Fruit fly (Drosophila melanogaster) whole organism, embryonic: ENCODE data around the gene Nazo.
A peak's percentile ranks its signal among the peaks of the same experiment; 100 is the strongest.

Source experiments
- Atf3 ChIP-seq: fragments of 200-800 bp; sonication (Bioruptor generic); optimal IDR thresholded peaks from 3 replicates; lab custom pipeline; 2016; ENCODE audit warnings: missing biosample characterization, missing genetic modification characterization
- Bgb ChIP-seq: fragments of 200-800 bp; sonication (Bioruptor generic); IDR thresholded peaks from 2 replicates; pipeline ENCODE4 v1.3.6; 2022; ENCODE audit warnings: missing biosample characterization, missing genetic modification characterization; ENCODE audit not compliant: partially characterized antibody
- CG10959 ChIP-seq: fragments of 200-800 bp; sonication (Bioruptor generic); IDR thresholded peaks from 2 replicates; pipeline ENCODE4 v1.3.6; 2022; ENCODE audit warnings: missing biosample characterization, missing genetic modification characterization
- CG11560 ChIP-seq: fragments of 200-800 bp; sonication (Bioruptor generic); IDR thresholded peaks from 3 replicates; pipeline ENCODE4 v1.3.6; 2022; ENCODE audit warnings: missing biosample characterization, missing genetic modification characterization
- CG12744 ChIP-seq: fragments of 200-800 bp; sonication (Bioruptor generic); optimal IDR thresholded peaks from 2 replicates; lab custom pipeline; 2016; ENCODE audit warnings: missing biosample characterization, missing genetic modification characterization
- CG14667 ChIP-seq: fragments of 200-800 bp; sonication (Bioruptor generic); IDR thresholded peaks from 2 replicates; pipeline ENCODE4 v1.3.6; 2022; ENCODE audit warnings: missing biosample characterization, missing genetic modification characterization
- CG1529 ChIP-seq: fragments of 200-800 bp; sonication (Bioruptor generic); optimal IDR thresholded peaks from 3 replicates; lab custom pipeline; 2018; ENCODE audit warnings: missing biosample characterization, missing genetic modification characterization
- CG15514 ChIP-seq: fragments of 200-800 bp; sonication (Bioruptor generic); optimal IDR thresholded peaks from 3 replicates; lab custom pipeline; 2017; ENCODE audit warnings: missing biosample characterization, missing genetic modification characterization, mild to moderate bottlenecking, moderate library complexity, missing genetic modification reagents
- CG17359 ChIP-seq: fragments of 200-800 bp; sonication (Bioruptor generic); optimal IDR thresholded peaks from 3 replicates; lab custom pipeline; 2018; ENCODE audit warnings: missing biosample characterization, mild to moderate bottlenecking, missing genetic modification characterization, moderate library complexity
- CG2129 ChIP-seq: fragments of 200-800 bp; sonication (Bioruptor generic); IDR thresholded peaks from 2 replicates; pipeline ENCODE4 v1.3.6; 2022; ENCODE audit warnings: missing biosample characterization, missing genetic modification characterization; ENCODE audit not compliant: partially characterized antibody
- CG2199 ChIP-seq: fragments of 200-800 bp; sonication (Bioruptor generic); IDR thresholded peaks from 3 replicates; pipeline ENCODE4 v1.3.6; 2022; ENCODE audit warnings: missing biosample characterization, missing genetic modification characterization
- CG30403 ChIP-seq: fragments of 200-800 bp; sonication (Bioruptor generic); optimal IDR thresholded peaks from 3 replicates; lab custom pipeline; 2016; ENCODE audit warnings: missing biosample characterization, missing genetic modification characterization
- CG30431 ChIP-seq: fragments of 200-800 bp; sonication (Bioruptor generic); optimal IDR thresholded peaks from 2 replicates; lab custom pipeline; 2017; ENCODE audit warnings: missing biosample characterization, missing genetic modification characterization
- CG31388 ChIP-seq: fragments of 200-800 bp; sonication (Bioruptor generic); optimal IDR thresholded peaks from 2 replicates; lab custom pipeline; 2016; ENCODE audit warnings: missing biosample characterization, missing genetic modification characterization
- CG3726 ChIP-seq: fragments of 200-800 bp; sonication (Bioruptor generic); IDR thresholded peaks from 3 replicates; pipeline ENCODE4, ENCODE4 v1.3.6; 2022; ENCODE audit warnings: missing biosample characterization, missing genetic modification characterization
- CG3995 ChIP-seq: fragments of 200-800 bp; sonication (Bioruptor generic); optimal IDR thresholded peaks from 3 replicates; lab custom pipeline; 2016; ENCODE audit warnings: missing biosample characterization, missing genetic modification characterization
- CG6175 ChIP-seq: fragments of 200-800 bp; sonication (Bioruptor generic); IDR thresholded peaks from 3 replicates; pipeline ENCODE4 v1.3.6; 2022; ENCODE audit warnings: missing biosample characterization, missing genetic modification characterization
- CG6654 ChIP-seq: fragments of 200-800 bp; sonication (Bioruptor generic); optimal IDR thresholded peaks from 2 replicates; lab custom pipeline; 2017; ENCODE audit warnings: missing biosample characterization, mild to moderate bottlenecking, missing genetic modification characterization
- CG6683 ChIP-seq: fragments of 200-800 bp; sonication (Bioruptor generic); optimal IDR thresholded peaks from 2 replicates; lab custom pipeline; 2017; ENCODE audit warnings: missing biosample characterization, mild to moderate bottlenecking, missing genetic modification characterization, missing genetic modification reagents
- CG6854 ChIP-seq: fragments of 200-800 bp; sonication (Bioruptor generic); optimal IDR thresholded peaks from 3 replicates; lab custom pipeline; 2017; ENCODE audit warnings: missing biosample characterization, mild to moderate bottlenecking, missing genetic modification characterization
- CG7839 ChIP-seq: fragments of 200-800 bp; sonication (Bioruptor generic); optimal IDR thresholded peaks from 3 replicates; lab custom pipeline; 2018; ENCODE audit warnings: missing biosample characterization, mild to moderate bottlenecking, missing genetic modification characterization, moderate library complexity
- CG8089 ChIP-seq: fragments of 200-800 bp; sonication (Bioruptor generic); optimal IDR thresholded peaks from 3 replicates; lab custom pipeline; 2016; ENCODE audit warnings: missing biosample characterization, missing genetic modification characterization
- CG8924 ChIP-seq: fragments of 200-800 bp; optimal IDR thresholded peaks from 3 replicates; lab custom pipeline; 2019; ENCODE audit warnings: missing biosample characterization, mild to moderate bottlenecking, missing genetic modification characterization, moderate library complexity
- CG8944 ChIP-seq: fragments of 200-800 bp; sonication (Bioruptor generic); optimal IDR thresholded peaks from 3 replicates; lab custom pipeline; 2016; ENCODE audit warnings: missing biosample characterization, missing genetic modification characterization
- CG9817 ChIP-seq: fragments of 200-800 bp; sonication (Bioruptor generic); optimal IDR thresholded peaks from 2 replicates; lab custom pipeline; 2018; ENCODE audit warnings: missing biosample characterization, mild to moderate bottlenecking, missing genetic modification characterization, moderate library complexity
- Chrac-16 ChIP-seq: fragments of 200-800 bp; sonication (Bioruptor generic); optimal IDR thresholded peaks from 3 replicates; lab custom pipeline; 2016; ENCODE audit warnings: missing biosample characterization, missing genetic modification characterization
- D19B ChIP-seq: fragments of 200-800 bp; sonication (Bioruptor generic); optimal IDR thresholded peaks from 2 replicates; lab custom pipeline; 2017; ENCODE audit warnings: missing biosample characterization, mild to moderate bottlenecking, missing genetic modification characterization
- Dad ChIP-seq: fragments of 200-800 bp; sonication (Bioruptor generic); optimal IDR thresholded peaks from 3 replicates; lab custom pipeline; 2016; ENCODE audit warnings: missing biosample characterization, missing genetic modification characterization
- Dip2 ChIP-seq: fragments of 200-800 bp; sonication (Bioruptor generic); IDR thresholded peaks from 2 replicates; pipeline ENCODE4 v1.3.6; 2022; ENCODE audit warnings: missing biosample characterization, missing genetic modification characterization
- Fer3 ChIP-seq: fragments of 200-800 bp; sonication (Bioruptor generic); optimal IDR thresholded peaks from 2 replicates; lab custom pipeline; 2018; ENCODE audit warnings: missing biosample characterization, mild to moderate bottlenecking, missing genetic modification characterization, moderate library complexity
- Hand ChIP-seq: fragments of 200-800 bp; sonication (Bioruptor generic); optimal IDR thresholded peaks from 2 replicates; lab custom pipeline; 2017; ENCODE audit warnings: mild to moderate bottlenecking, missing biosample characterization, missing genetic modification reagents, missing genetic modification characterization
- Hmx ChIP-seq: fragments of 200-800 bp; sonication (Bioruptor generic); optimal IDR thresholded peaks from 2 replicates; lab custom pipeline; 2016; ENCODE audit warnings: missing biosample characterization, missing genetic modification characterization
- Lpt ChIP-seq: fragments of >200 bp; optimal IDR thresholded peaks from 2 replicates; lab custom pipeline; 2018; ENCODE audit warnings: missing biosample characterization, missing genetic modification characterization
- Scr ChIP-seq: fragments of 200-800 bp; sonication (Bioruptor generic); IDR thresholded peaks from 2 replicates; pipeline ENCODE4 v1.3.6; 2022; ENCODE audit warnings: missing biosample characterization, missing genetic modification characterization; ENCODE audit not compliant: partially characterized antibody
- ase ChIP-seq: fragments of 200-800 bp; sonication (Bioruptor generic); IDR thresholded peaks from 3 replicates; pipeline ENCODE4 v1.3.6; 2022; ENCODE audit warnings: missing biosample characterization, missing genetic modification characterization
- ato ChIP-seq: fragments of 200-800 bp; sonication (Bioruptor generic); IDR thresholded peaks from 2 replicates; pipeline ENCODE4 v1.3.6; 2022; ENCODE audit warnings: missing biosample characterization, missing genetic modification characterization; ENCODE audit not compliant: partially characterized antibody
- dati ChIP-seq: fragments of 200-800 bp; sonication (Bioruptor generic); IDR thresholded peaks from 2 replicates; pipeline ENCODE4 v1.3.6; 2022; ENCODE audit warnings: missing biosample characterization, missing genetic modification characterization
- fd3F ChIP-seq: fragments of 200-800 bp; sonication (Bioruptor generic); optimal IDR thresholded peaks from 2 replicates; lab custom pipeline; 2018; ENCODE audit warnings: missing biosample characterization, mild to moderate bottlenecking, missing genetic modification characterization, moderate library complexity
- fd96Cb ChIP-seq: fragments of 200-800 bp; sonication (Bioruptor generic); optimal IDR thresholded peaks from 2 replicates; lab custom pipeline; 2018; ENCODE audit warnings: missing biosample characterization, mild to moderate bottlenecking, missing genetic modification characterization, moderate library complexity
- ftz-f1 ChIP-seq: fragments of 200-800 bp; sonication (Bioruptor generic); optimal IDR thresholded peaks from 2 replicates; lab custom pipeline; 2016; ENCODE audit warnings: missing biosample characterization, missing genetic modification characterization
- h ChIP-seq: fragments of >200 bp; optimal IDR thresholded peaks from 2 replicates; lab custom pipeline; 2017
- oc ChIP-seq: fragments of 200-800 bp; sonication (Bioruptor generic); optimal IDR thresholded peaks from 2 replicates; lab custom pipeline; 2018; ENCODE audit warnings: missing biosample characterization, mild to moderate bottlenecking, missing genetic modification characterization, moderate library complexity
- pan ChIP-seq, 4 experiments: fragments of >200 bp in 3 of 4; fragments of 200-800 bp in 1 of 4; sonication (Bioruptor generic) in 1 of 4; optimal IDR thresholded peaks in 3 of 4; IDR thresholded peaks in 1 of 4; 2 replicates each; pipeline versions ENCODE4 v1.3.6 to Lab custom; 2017 to 2022; ENCODE audit warnings: missing biosample characterization in 2 of 4, missing genetic modification characterization in 2 of 4, mixed read lengths in 1 of 4
- pho ChIP-seq: fragments of 200-800 bp; sonication (Bioruptor generic); optimal IDR thresholded peaks from 2 replicates; lab custom pipeline; 2016; ENCODE audit warnings: missing biosample characterization, missing genetic modification characterization
- pnt ChIP-seq: fragments of 200-800 bp; sonication (Bioruptor generic); optimal IDR thresholded peaks from 3 replicates; lab custom pipeline; 2016; ENCODE audit warnings: missing biosample characterization, missing genetic modification characterization
- pum ChIP-seq: fragments of 200-800 bp; sonication (Bioruptor generic); optimal IDR thresholded peaks from 2 replicates; lab custom pipeline; 2016; ENCODE audit warnings: missing biosample characterization, missing genetic modification characterization
- rib ChIP-seq: fragments of 200-800 bp; sonication (Bioruptor generic); IDR thresholded peaks from 2 replicates; pipeline ENCODE4 v1.3.6; 2022; ENCODE audit warnings: missing biosample characterization, missing genetic modification characterization
- sob ChIP-seq: fragments of 200-800 bp; sonication (Bioruptor generic); IDR thresholded peaks from 2 replicates; pipeline ENCODE4 v1.3.6; 2022; ENCODE audit warnings: missing biosample characterization, missing genetic modification characterization
- sr ChIP-seq: fragments of 200-800 bp; sonication (Bioruptor generic); IDR thresholded peaks from 3 replicates; pipeline ENCODE4 v1.3.6; 2022; ENCODE audit warnings: missing biosample characterization, missing genetic modification characterization
- sug ChIP-seq: fragments of 200-800 bp; optimal IDR thresholded peaks from 2 replicates; lab custom pipeline; 2019; ENCODE audit warnings: missing biosample characterization, mild to moderate bottlenecking, missing genetic modification characterization, moderate library complexity
- tin ChIP-seq: fragments of 200-800 bp; sonication (Bioruptor generic); optimal IDR thresholded peaks from 3 replicates; lab custom pipeline; 2016; ENCODE audit warnings: missing biosample characterization, missing genetic modification characterization
- zen2 ChIP-seq: fragments of 200-800 bp; sonication (Bioruptor generic); IDR thresholded peaks from 3 replicates; pipeline ENCODE4 v1.3.6; 2022; ENCODE audit warnings: missing biosample characterization, missing genetic modification characterization; ENCODE audit not compliant: partially characterized antibody

Gene Nazo

DNA sequence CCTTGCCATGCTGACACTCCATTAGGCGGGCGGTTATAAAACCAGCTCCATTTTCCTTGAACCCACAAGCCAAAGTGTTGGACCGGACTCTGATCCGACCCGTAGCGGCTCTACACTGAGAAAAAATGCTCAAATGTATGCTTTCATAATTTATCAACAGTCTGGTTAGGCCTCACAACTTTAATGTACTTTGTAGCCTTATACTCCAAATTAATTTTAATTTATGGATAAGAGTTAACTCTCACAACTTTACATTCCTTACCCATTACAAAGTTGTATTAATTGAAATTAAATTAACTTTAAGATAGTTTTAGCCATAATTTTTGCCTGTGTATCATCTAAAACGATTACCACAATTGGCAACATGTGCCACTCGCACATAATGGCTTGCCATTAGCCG is 31.6 kb upstream of the Nazo start (continued):
- TF ChIP-seq CG6683 (GFP tag; lab: Kevin White, UChicago), result no peak
- 0 out of 3 replicates have a peak, but pooled peaks have one; percentile 32 for TF ChIP-seq CG11560 (tag; lab: Robert Waterston, UW)
- no peak for TF ChIP-seq rib
- peak; percentile 4 for TF ChIP-seq CG6854
- no peak for TF ChIP-seq fd3F (GFP tag; lab: Kevin White, UChicago)
- TF ChIP-seq CG3995, result no peak
- TF ChIP-seq Hmx (GFP tag; lab: Kevin White, UChicago), result no peak
- peak; percentile 27 for TF ChIP-seq fd96Cb
- TF ChIP-seq Atf3 (GFP tag; lab: Kevin White, UChicago), result no peak
- no peak for TF ChIP-seq CG31388 (GFP tag; lab: Kevin White, UChicago)
- TF ChIP-seq dati (GFP tag; lab: Robert Waterston, UW), result no peak
- peak; percentile 33 for TF ChIP-seq Fer3 (tag; lab: Kevin White, UChicago)
- no peak for TF ChIP-seq pnt (GFP tag; lab: Kevin White, UChicago)
- no peak for TF ChIP-seq sug (tag; lab: Kevin White, UChicago)
- no peak for TF ChIP-seq D19B (GFP tag; lab: Kevin White, UChicago)
- TF ChIP-seq CG8089 (GFP tag; lab: Kevin White, UChicago), result no peak
- TF ChIP-seq sob (GFP tag; lab: Robert Waterston, UW), result no peak
- TF ChIP-seq CG8924 (tag; lab: Kevin White, UChicago), result peak; percentile 24
- no peak for TF ChIP-seq CG6175 (GFP tag; lab: Robert Waterston, UW)
- no peak for TF ChIP-seq Hand (GFP tag; lab: Kevin White, UChicago)
- TF ChIP-seq CG14667, result no peak
- no peak for TF ChIP-seq Bgb
- TF ChIP-seq Chrac-16 (GFP tag; lab: Kevin White, UChicago), result no peak
- TF ChIP-seq ato (GFP tag; lab: Robert Waterston, UW), result no peak
- peak; percentile 1 for TF ChIP-seq tin (GFP tag; lab: Kevin White, UChicago)
- TF ChIP-seq pum (GFP tag; lab: Kevin White, UChicago), result no peak
- peak; percentile 44 for TF ChIP-seq CG30403 (GFP tag; lab: Kevin White, UChicago)
- no peak for TF ChIP-seq h (lab: Kevin White, UChicago)
- TF ChIP-seq CG2199, result no peak
- TF ChIP-seq CG30431 (GFP tag; lab: Kevin White, UChicago), result no peak
- no peak for TF ChIP-seq CG6654 (GFP tag; lab: Kevin White, UChicago)
- peak; percentile 19 for TF ChIP-seq CG17359 (tag; lab: Kevin White, UChicago)
- no peak for TF ChIP-seq CG1529 (GFP tag; lab: Kevin White, UChicago)
- no peak for TF ChIP-seq CG8944 (GFP tag; lab: Kevin White, UChicago)
- no peak for TF ChIP-seq Dad (GFP tag; lab: Kevin White, UChicago)
- TF ChIP-seq CG2129 (GFP tag; lab: Robert Waterston, UW), result no peak
- no peak for TF ChIP-seq CG10959 (GFP tag; lab: Robert Waterston, UW)
- TF ChIP-seq zen2 (GFP tag; lab: Robert Waterston, UW), result no peak
- 0 out of 3 replicates have a peak, but pooled peaks have one; percentile 11 for TF ChIP-seq ase (GFP tag; lab: Robert Waterston, UW)
- no peak for TF ChIP-seq CG12744 (GFP tag; lab: Kevin White, UChicago)
- TF ChIP-seq CG7839 (tag; lab: Kevin White, UChicago), result peak; percentile 59
- no peak for TF ChIP-seq Scr (GFP tag; lab: Robert Waterston, UW)
- no peak for TF ChIP-seq pan (optimal IDR thresholded peaks at IDR 0.05; lab: Kevin White, UChicago)
- no peak for TF ChIP-seq pan (GFP tag; optimal IDR thresholded peaks at IDR 0.05 in 1 of 2, IDR thresholded peaks at IDR 0.05 in 1 of 2)
- TF ChIP-seq CG3726 (GFP tag; lab: Robert Waterston, UW), result no peak
- no peak for TF ChIP-seq CG15514
- TF ChIP-seq Lpt (GFP tag; lab: Kevin White, UChicago), result no peak
- no peak for TF ChIP-seq sr (GFP tag; lab: Robert Waterston, UW)
- no peak for TF ChIP-seq Dip2 (GFP tag; lab: Robert Waterston, UW)
- TF ChIP-seq ftz-f1 (GFP tag; lab: Kevin White, UChicago), result no peak
- peak; percentile 26 for TF ChIP-seq CG9817 (tag; lab: Kevin White, UChicago)
- no peak for TF ChIP-seq pho (GFP tag; lab: Kevin White, UChicago)
- TF ChIP-seq oc (tag; lab: Kevin White, UChicago), result no peak
